Worm (Caenorhabditis elegans) whole organism, L4 larva: ENCODE data around the gene zipt-2.1.

ENCODE experiments used
- F37D6.2 ChIP-seq: sonication (generic microtip); optimal IDR thresholded peaks from 2 replicates; lab custom pipeline; 2016; ENCODE audit warnings: mild to moderate bottlenecking, missing genetic modification characterization, missing compliant biosample characterization
- F49E8.2 ChIP-seq: sonication (generic microtip); optimal IDR thresholded peaks from 2 replicates; lab custom pipeline; 2016; ENCODE audit warnings: missing compliant biosample characterization, mild to moderate bottlenecking, missing genetic modification characterization, borderline replicate concordance
- R02D3.7 ChIP-seq: fragments of 150-350 bp; sonication (generic microtip); optimal IDR thresholded peaks from 3 replicates; lab custom pipeline; 2014; ENCODE audit warnings: missing biosample characterization, missing genetic modification characterization
- T26A8.4 ChIP-seq: fragments of 200-800 bp; sonication (Bioruptor generic); IDR thresholded peaks from 2 replicates; pipeline ENCODE4 v1.3.6; 2022; ENCODE audit warnings: missing genetic modification characterization, missing compliant biosample characterization
- Y48G9A.11 ChIP-seq: fragments of 200-800 bp; sonication (Bioruptor generic); IDR thresholded peaks from 2 replicates; pipeline ENCODE4 v1.3.6; 2022; ENCODE audit warnings: missing genetic modification reagents, missing genetic modification characterization, missing compliant biosample characterization
- Y5F2A.4 ChIP-seq: fragments of 200-800 bp; sonication (Bioruptor generic); optimal IDR thresholded peaks from 2 replicates; lab custom pipeline; 2018; ENCODE audit warnings: mild to moderate bottlenecking, missing genetic modification characterization, missing compliant biosample characterization
- Y75B8A.6 ChIP-seq: fragments of 200-800 bp; sonication (Bioruptor generic); IDR thresholded peaks from 2 replicates; pipeline ENCODE4 v1.3.6; 2022; ENCODE audit warnings: missing genetic modification reagents, missing genetic modification characterization, missing compliant biosample characterization
- ZK546.5 ChIP-seq, 2 experiments: sonication (generic microtip); optimal IDR thresholded peaks; 2 replicates each; lab custom pipeline; 2017; ENCODE audit warnings: missing biosample characterization in 2 of 2, missing genetic modification characterization in 2 of 2
- aha-1 ChIP-seq: fragments of 150-350 bp; peaks from one replicate; lab custom pipeline; 2014; ENCODE audit warnings: missing biosample characterization, missing genetic modification characterization
- arid-1 ChIP-seq: fragments of 200-800 bp; sonication (Bioruptor generic); conservative IDR thresholded peaks from 2 replicates; pipeline ENCODE4 v1.3.6; 2022; ENCODE audit warnings: missing genetic modification reagents, missing genetic modification characterization, missing compliant biosample characterization
- ceh-44 ChIP-seq: fragments of 200-800 bp; sonication (Bioruptor generic); IDR thresholded peaks from 2 replicates; pipeline ENCODE4 v1.3.6; 2022; ENCODE audit warnings: missing genetic modification reagents, missing genetic modification characterization, missing compliant biosample characterization
- cey-2 ChIP-seq: sonication (generic microtip); optimal IDR thresholded peaks from 3 replicates; lab custom pipeline; 2017; ENCODE audit warnings: missing genetic modification characterization, mild to moderate bottlenecking, missing compliant biosample characterization, antibody characterized with exemption, borderline replicate concordance; ENCODE audit not compliant: insufficient read depth
- dmd-9 ChIP-seq: fragments of 200-800 bp; sonication (Bioruptor generic); IDR thresholded peaks from 2 replicates; pipeline ENCODE4 v1.3.6; 2022; ENCODE audit warnings: missing genetic modification reagents, missing genetic modification characterization, missing compliant biosample characterization
- dpl-1 ChIP-seq: fragments of 150-350 bp; optimal IDR thresholded peaks from 2 replicates; lab custom pipeline; 2014; ENCODE audit warnings: missing biosample characterization, missing genetic modification reagents, missing genetic modification characterization
- duxl-1 ChIP-seq: sonication (generic microtip); optimal IDR thresholded peaks from 2 replicates; lab custom pipeline; 2016; ENCODE audit warnings: mild to moderate bottlenecking, missing genetic modification characterization, moderate library complexity, missing compliant biosample characterization; ENCODE audit not compliant: poor library complexity
- egl-27 ChIP-seq: sonication (generic microtip); optimal IDR thresholded peaks from 3 replicates; lab custom pipeline; 2017; ENCODE audit warnings: missing biosample characterization, missing genetic modification reagents, missing genetic modification characterization
- egl-43 ChIP-seq: fragments of 200-800 bp; sonication (Bioruptor generic); IDR thresholded peaks from 2 replicates; pipeline ENCODE4 v1.3.6; 2022; ENCODE audit warnings: missing genetic modification reagents, missing genetic modification characterization, missing compliant biosample characterization
- fkh-10 ChIP-seq: fragments of 150-350 bp; optimal IDR thresholded peaks from 2 replicates; lab custom pipeline; 2014; ENCODE audit warnings: missing biosample characterization, missing genetic modification reagents, missing genetic modification characterization
- hlh-11 ChIP-seq: fragments of 200-800 bp; sonication (Bioruptor generic); optimal IDR thresholded peaks from 2 replicates; lab custom pipeline; 2018; ENCODE audit warnings: mild to moderate bottlenecking, missing genetic modification characterization, missing compliant biosample characterization
- jun-1 ChIP-seq: fragments of 150-350 bp; optimal IDR thresholded peaks from 2 replicates; lab custom pipeline; 2014; ENCODE audit warnings: missing biosample characterization, missing genetic modification reagents, missing genetic modification characterization
- lim-7 ChIP-seq: fragments of 200-800 bp; sonication (Bioruptor generic); IDR thresholded peaks from 2 replicates; pipeline ENCODE4 v1.3.6; 2022; ENCODE audit warnings: missing genetic modification characterization, missing compliant biosample characterization
- lin-29 ChIP-seq: fragments of 200-800 bp; sonication (Bioruptor generic); IDR thresholded peaks from 2 replicates; pipeline ENCODE4 v1.3.6; 2022; ENCODE audit warnings: missing genetic modification reagents, missing genetic modification characterization, missing compliant biosample characterization
- lir-3 ChIP-seq: sonication (generic microtip); optimal IDR thresholded peaks from 2 replicates; lab custom pipeline; 2016; ENCODE audit warnings: mild to moderate bottlenecking, missing genetic modification characterization, missing compliant biosample characterization
- lsy-2 ChIP-seq, 2 experiments: fragments of 150-350 bp in 1 of 2; sonication (generic microtip) in 1 of 2; optimal IDR thresholded peaks; 2 replicates each; lab custom pipeline; 2014 to 2017; ENCODE audit warnings: missing biosample characterization in 2 of 2, missing genetic modification characterization in 2 of 2
- madf-5 ChIP-seq, 2 experiments: fragments of 200-800 bp; sonication (Bioruptor generic); IDR thresholded peaks; 2 replicates each; pipeline ENCODE4 v1.3.6; 2022; ENCODE audit warnings: missing compliant biosample characterization in 2 of 2, missing genetic modification characterization in 2 of 2
- mdl-1 ChIP-seq, 2 experiments: fragments of 150-350 bp in 1 of 2; sonication (generic microtip) in 1 of 2; optimal IDR thresholded peaks; 2 replicates each; lab custom pipeline; 2014 to 2017; ENCODE audit warnings: missing biosample characterization in 2 of 2, missing genetic modification characterization in 2 of 2
- mes-2 ChIP-seq: sonication (generic microtip); optimal IDR thresholded peaks from 2 replicates; lab custom pipeline; 2016; ENCODE audit warnings: missing genotype, mild to moderate bottlenecking, missing genetic modification characterization, missing compliant biosample characterization; ENCODE audit not compliant: poor library complexity, severe bottlenecking
- mxl-3 ChIP-seq: fragments of 200-800 bp; sonication (Bioruptor generic); optimal IDR thresholded peaks from 2 replicates; lab custom pipeline; 2018; ENCODE audit warnings: mild to moderate bottlenecking, missing genetic modification characterization, missing compliant biosample characterization
- nhr-111 ChIP-seq: fragments of 200-800 bp; sonication (Bioruptor generic); optimal IDR thresholded peaks from 2 replicates; lab custom pipeline; 2018; ENCODE audit warnings: mild to moderate bottlenecking, missing genetic modification characterization, missing compliant biosample characterization
- nhr-25 ChIP-seq: sonication (generic microtip); optimal IDR thresholded peaks from 2 replicates; lab custom pipeline; 2017; ENCODE audit warnings: missing genetic modification characterization, mild to moderate bottlenecking, missing compliant biosample characterization, antibody characterized with exemption, moderate library complexity, borderline replicate concordance; ENCODE audit not compliant: insufficient read depth
- nhr-28 ChIP-seq: fragments of 150-350 bp; optimal IDR thresholded peaks from 2 replicates; lab custom pipeline; 2014; ENCODE audit warnings: missing biosample characterization, missing genetic modification characterization
- nhr-48 ChIP-seq: sonication (generic microtip); optimal IDR thresholded peaks from 2 replicates; lab custom pipeline; 2016; ENCODE audit warnings: mild to moderate bottlenecking, missing genetic modification characterization, missing compliant biosample characterization
- saeg-2 ChIP-seq: fragments of 200-800 bp; sonication (Bioruptor generic); IDR thresholded peaks from 2 replicates; pipeline ENCODE4 v1.3.6; 2022; ENCODE audit warnings: missing genetic modification reagents, missing genetic modification characterization, missing compliant biosample characterization
- set-16 ChIP-seq: fragments of 200-800 bp; sonication (Bioruptor generic); IDR thresholded peaks from 2 replicates; pipeline ENCODE4 v1.3.6; 2022; ENCODE audit warnings: missing genetic modification reagents, missing genetic modification characterization, missing compliant biosample characterization
- snpc-4 ChIP-seq: fragments of 150-350 bp; optimal IDR thresholded peaks from 2 replicates; lab custom pipeline; 2014; ENCODE audit warnings: missing biosample characterization, missing genetic modification characterization
- spr-3 ChIP-seq: fragments of 200-800 bp; sonication (Bioruptor generic); optimal IDR thresholded peaks from 2 replicates; lab custom pipeline; 2018; ENCODE audit warnings: mild to moderate bottlenecking, missing genetic modification characterization, missing compliant biosample characterization
- tra-1 ChIP-seq: fragments of 200-800 bp; sonication (Bioruptor generic); IDR thresholded peaks from 2 replicates; pipeline ENCODE4 v1.3.6; 2022; ENCODE audit warnings: missing genetic modification reagents, missing genetic modification characterization, missing compliant biosample characterization
- unc-130 ChIP-seq: sonication (generic microtip); optimal IDR thresholded peaks from 2 replicates; lab custom pipeline; 2016; ENCODE audit warnings: missing genetic modification reagents, missing genetic modification characterization, missing compliant biosample characterization
- unc-62 ChIP-seq, 3 experiments: fragments of 150-350 bp in 1 of 3; sonication (generic microtip); optimal IDR thresholded peaks in 2 of 3; peaks in 1 of 3; 1 replicate in 1 of 3; 2 replicates in 2 of 3; lab custom pipeline; 2014 to 2017; ENCODE audit warnings: missing biosample characterization in 3 of 3, missing genetic modification characterization in 3 of 3, missing genetic modification reagents in 3 of 3, missing genotype in 1 of 3
- zip-11 ChIP-seq: fragments of 200-800 bp; sonication (Bioruptor generic); IDR thresholded peaks from 2 replicates; pipeline ENCODE4 v1.3.6; 2022; ENCODE audit warnings: missing genetic modification characterization, missing compliant biosample characterization
- zip-2 ChIP-seq: fragments of 150-350 bp; optimal IDR thresholded peaks from 2 replicates; lab custom pipeline; 2014; ENCODE audit warnings: missing biosample characterization, missing genetic modification characterization

The zipt-2.1 gene

DNA sequence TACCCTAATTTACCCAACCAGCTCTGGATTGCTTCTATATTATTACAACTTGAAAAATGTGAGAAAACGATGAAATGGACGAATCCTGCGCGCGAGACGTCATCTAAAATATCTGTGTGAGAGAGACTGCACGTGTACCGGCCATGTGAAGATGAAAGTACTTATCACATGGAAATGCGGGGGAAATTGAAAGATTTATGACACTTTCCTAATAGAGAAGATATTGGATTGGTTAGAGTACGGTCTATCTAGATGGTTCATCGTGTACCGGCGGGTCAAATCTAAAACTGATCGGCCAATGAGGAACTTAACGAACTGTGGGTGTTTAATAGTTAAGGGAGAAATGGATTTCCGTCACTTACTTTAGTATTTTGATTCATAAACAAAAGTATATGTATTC is 17.4 kb upstream of the zipt-2.1 start (continued):
- TF ChIP-seq unc-130 (GFP tag; lab: Kevin White, UChicago) (no peak), hlh-11 (peak; percentile 72), tra-1 (GFP tag; lab: Robert Waterston, UW) (no peak), lsy-2 (tag; optimal IDR thresholded peaks at IDR 0.05; lab: Kevin White, UChicago) (peak in 1 of 2 experiments; percentile 54), dmd-9 (no peak), nhr-28 (peak; percentile 71)
- TF ChIP-seq, all 104 proteins: peak for 12

- TF ChIP-seq ZK546.5 (tag; optimal IDR thresholded peaks at IDR 0.05; lab: Kevin White, UChicago): no peak
- no peak for TF ChIP-seq lim-7 (GFP tag; lab: Robert Waterston, UW)
- TF ChIP-seq cey-2: no peak
- no peak for TF ChIP-seq set-16
- peak in 1 of 2 experiments; percentile 54 for TF ChIP-seq unc-62 (GFP tag; optimal IDR thresholded peaks at IDR 0.05 in 1 of 2; lab: Kevin White, UChicago)
- no peak for TF ChIP-seq unc-62 (tag; optimal IDR thresholded peaks at IDR 0.05; lab: Kevin White, UChicago)
- peak; percentile 56 for TF ChIP-seq mxl-3
- TF ChIP-seq F37D6.2 (tag; lab: Kevin White, UChicago): no peak
- TF ChIP-seq saeg-2 (GFP tag; lab: Robert Waterston, UW): no peak
- TF ChIP-seq Y5F2A.4 (GFP tag; lab: Kevin White, UChicago): no peak
- no peak for TF ChIP-seq jun-1 (tag; lab: Kevin White, UChicago)
- no peak for TF ChIP-seq T26A8.4 (GFP tag; lab: Robert Waterston, UW)
- no peak for TF ChIP-seq madf-5 (GFP tag; IDR thresholded peaks at IDR 0.05; lab: Robert Waterston, UW)
- peak; percentile 72 for TF ChIP-seq nhr-48 (tag; lab: Kevin White, UChicago)
- TF ChIP-seq duxl-1 (tag; lab: Kevin White, UChicago): no peak
- no peak for TF ChIP-seq arid-1 (GFP tag; lab: Robert Waterston, UW)
- TF ChIP-seq Y48G9A.11 (GFP tag; lab: Robert Waterston, UW): no peak
- TF ChIP-seq snpc-4: no peak
- TF ChIP-seq spr-3 (GFP tag; lab: Kevin White, UChicago): no peak
- peak; percentile 20 for TF ChIP-seq nhr-25
- TF ChIP-seq R02D3.7 (tag; lab: Kevin White, UChicago): no peak
- TF ChIP-seq fkh-10 (GFP tag; lab: Kevin White, UChicago): no peak
- peak in 1 of 2 experiments; percentile 64 for TF ChIP-seq mdl-1 (tag; optimal IDR thresholded peaks at IDR 0.05; lab: Kevin White, UChicago)
- TF ChIP-seq mes-2 (tag; lab: Kevin White, UChicago): no peak
- TF ChIP-seq ceh-44 (GFP tag; lab: Robert Waterston, UW): no peak
- TF ChIP-seq tra-1 (GFP tag; lab: Robert Waterston, UW): no peak
- TF ChIP-seq hlh-11: peak; percentile 51
- no peak for TF ChIP-seq nhr-111 (GFP tag; lab: Kevin White, UChicago)
- no peak for TF ChIP-seq aha-1 (tag; lab: Kevin White, UChicago)
- no peak for TF ChIP-seq zip-11 (GFP tag; lab: Robert Waterston, UW)
- TF ChIP-seq egl-43 (GFP tag; lab: Robert Waterston, UW): no peak
- TF ChIP-seq Y75B8A.6 (GFP tag; lab: Robert Waterston, UW): no peak
- TF ChIP-seq nhr-28: peak; percentile 62
- no peak for TF ChIP-seq F49E8.2
- no peak for TF ChIP-seq dpl-1
- no peak for TF ChIP-seq egl-27 (tag; lab: Kevin White, UChicago)
- no peak for TF ChIP-seq lin-29 (GFP tag; lab: Robert Waterston, UW)
- TF ChIP-seq zip-2: no peak
- TF ChIP-seq dmd-9: no peak
- no peak for TF ChIP-seq lir-3 (tag; lab: Kevin White, UChicago)
Measured at ce11 chrIV:10784085-10784484, 15.4 kb upstream of the zipt-2.1 start.
